Worm (Caenorhabditis elegans) whole organism, L4 larva: ENCODE data around the gene ZK455.5.

ENCODE experiments used
- ZK546.5 ChIP-seq, 2 experiments: sonication (generic microtip); optimal IDR thresholded peaks; 2 replicates each; lab custom pipeline; 2017; ENCODE audit warnings: missing biosample characterization in 2 of 2, missing genetic modification characterization in 2 of 2
- ceh-82 ChIP-seq: sonication (generic microtip); optimal IDR thresholded peaks from 2 replicates; lab custom pipeline; 2017; ENCODE audit warnings: missing biosample characterization, missing genetic modification characterization
- lir-3 ChIP-seq: sonication (generic microtip); optimal IDR thresholded peaks from 2 replicates; lab custom pipeline; 2016; ENCODE audit warnings: mild to moderate bottlenecking, missing genetic modification characterization, missing compliant biosample characterization
- mdl-1 ChIP-seq, 2 experiments: fragments of 150-350 bp in 1 of 2; sonication (generic microtip) in 1 of 2; optimal IDR thresholded peaks; 2 replicates each; lab custom pipeline; 2014 to 2017; ENCODE audit warnings: missing biosample characterization in 2 of 2, missing genetic modification characterization in 2 of 2
- pha-4 ChIP-seq, 2 experiments: fragments of 150-350 bp in 1 of 2; fragments of 200-800 bp in 1 of 2; sonication (Bioruptor generic) in 1 of 2; IDR thresholded peaks in 1 of 2; optimal IDR thresholded peaks in 1 of 2; 2 replicates each; pipeline versions ENCODE4 v1.3.6 to Lab custom; 2014 to 2022; ENCODE audit warnings: missing genetic modification characterization in 2 of 2, missing genetic modification reagents in 2 of 2, missing biosample characterization in 1 of 2, missing compliant biosample characterization in 1 of 2
- pqm-1 ChIP-seq: sonication (generic microtip); optimal IDR thresholded peaks from 2 replicates; lab custom pipeline; 2017; ENCODE audit warnings: missing biosample characterization, missing genetic modification characterization
- snpc-4 ChIP-seq: fragments of 150-350 bp; optimal IDR thresholded peaks from 2 replicates; lab custom pipeline; 2014; ENCODE audit warnings: missing biosample characterization, missing genetic modification characterization
- tra-1 ChIP-seq: fragments of 200-800 bp; sonication (Bioruptor generic); IDR thresholded peaks from 2 replicates; pipeline ENCODE4 v1.3.6; 2022; ENCODE audit warnings: missing genetic modification reagents, missing genetic modification characterization, missing compliant biosample characterization
- unc-130 ChIP-seq: sonication (generic microtip); optimal IDR thresholded peaks from 2 replicates; lab custom pipeline; 2016; ENCODE audit warnings: missing genetic modification reagents, missing genetic modification characterization, missing compliant biosample characterization
- ztf-11 ChIP-seq: fragments of 150-350 bp; optimal IDR thresholded peaks from 2 replicates; lab custom pipeline; 2014; ENCODE audit warnings: missing biosample characterization, missing genetic modification characterization

- TF ChIP-seq pha-4 (GFP tag; IDR thresholded peaks at IDR 0.05; lab: Robert Waterston, UW) (no peak), pha-4 (tag; optimal IDR thresholded peaks at IDR 0.05; lab: Kevin White, UChicago) (no peak), snpc-4 (no peak), ztf-11 (tag; lab: Kevin White, UChicago) (no peak), mdl-1 (tag; optimal IDR thresholded peaks at IDR 0.05; lab: Kevin White, UChicago) (no peak), ceh-82 (tag; lab: Kevin White, UChicago) (no peak), tra-1 (GFP tag; lab: Robert Waterston, UW) (no peak), ZK546.5 (tag; optimal IDR thresholded peaks at IDR 0.05; lab: Kevin White, UChicago) (no peak), unc-130 (GFP tag; lab: Kevin White, UChicago) (no peak), pqm-1 (tag; lab: Kevin White, UChicago) (no peak), lir-3 (no peak)
Measured at ce11 chrX:11367640-11368039, 40.9 kb upstream of the ZK455.5 start.
